Fruit fly (Drosophila melanogaster) Kc167 (cell line): ENCODE data around the gene Crys.

Source experiments
- Myc ChIP-seq: fragments of >200 bp; optimal IDR thresholded peaks from 2 replicates; lab custom pipeline; 2017; ENCODE audit warnings: missing external identifiers
- Sin3A ChIP-seq: fragments of >200 bp; optimal IDR thresholded peaks from 2 replicates; lab custom pipeline; 2018; ENCODE audit warnings: missing external identifiers
- h ChIP-seq: fragments of >200 bp; optimal IDR thresholded peaks from 3 replicates; lab custom pipeline; 2018; ENCODE audit warnings: missing external identifiers
- insv ChIP-seq: fragments of >200 bp; optimal IDR thresholded peaks from 3 replicates; lab custom pipeline; 2018; ENCODE audit warnings: missing external identifiers
- psq ChIP-seq: fragments of >200 bp; optimal IDR thresholded peaks from 2 replicates; lab custom pipeline; 2017; ENCODE audit warnings: missing external identifiers
- ttk ChIP-seq: sonication (Bioruptor generic); optimal IDR thresholded peaks from 2 replicates; lab custom pipeline; 2017; ENCODE audit warnings: missing external identifiers

Crys gene

dm6 chr2L:11947641-11948040 is 3.7 kb downstream of the Crys start, which contains the start of gene CG16964:
TSS of gene CG16964 (plus strand) at chr2L:11947941.
- TF ChIP-seq h (lab: Kevin White, UChicago) = no peak
- no peak for TF ChIP-seq Sin3A
- TF ChIP-seq insv = no peak
- no peak for TF ChIP-seq Myc (lab: Kevin White, UChicago)
- TF ChIP-seq ttk (lab: Kevin White, UChicago) = no peak
- TF ChIP-seq psq (lab: Kevin White, UChicago) = no peak

- TF ChIP-seq insv (no peak), ttk (lab: Kevin White, UChicago) (no peak), Sin3A (no peak), psq (lab: Kevin White, UChicago) (no peak), h (lab: Kevin White, UChicago) (no peak), Myc (lab: Kevin White, UChicago) (no peak)
Observed at dm6 chr2L:11948479-11948878, 4.5 kb downstream of the Crys start.

dm6 chr2L:11949917-11950316 is 6.0 kb downstream of the Crys start:
- TF ChIP-seq Sin3A (no peak), ttk (lab: Kevin White, UChicago) (no peak), Myc (lab: Kevin White, UChicago) (no peak), h (lab: Kevin White, UChicago) (no peak), psq (lab: Kevin White, UChicago) (no peak), insv (no peak)

dm6 chr2L:11955839-11956238 is 11.9 kb downstream of the Crys start:
- no peak for TF ChIP-seq ttk (lab: Kevin White, UChicago)
- no peak for TF ChIP-seq psq (lab: Kevin White, UChicago)
- no peak for TF ChIP-seq Sin3A
- TF ChIP-seq insv = no peak
- TF ChIP-seq h (lab: Kevin White, UChicago) = no peak
- TF ChIP-seq Myc (lab: Kevin White, UChicago) = no peak

- TF ChIP-seq insv (no peak), Myc (lab: Kevin White, UChicago) (no peak), psq (lab: Kevin White, UChicago) (no peak), ttk (lab: Kevin White, UChicago) (no peak), Sin3A (no peak), h (lab: Kevin White, UChicago) (no peak)
Observed at dm6 chr2L:11958729-11959128, 14.8 kb downstream of the Crys start.

- TF ChIP-seq insv (no peak), ttk (lab: Kevin White, UChicago) (no peak), h (lab: Kevin White, UChicago) (no peak), Myc (lab: Kevin White, UChicago) (no peak), psq (lab: Kevin White, UChicago) (no peak), Sin3A (no peak)
Observed at dm6 chr2L:11960909-11961308, 17.0 kb downstream of the Crys start.

dm6 chr2L:11963422-11964322 is 19.7 kb downstream of the Crys start:
- TF ChIP-seq psq (lab: Kevin White, UChicago) (no peak), insv (no peak), h (lab: Kevin White, UChicago) (no peak), Myc (lab: Kevin White, UChicago) (no peak), ttk (lab: Kevin White, UChicago) (no peak), Sin3A (no peak)

dm6 chr2L:11965610-11966594 is 22.0 kb downstream of the Crys start:
- TF ChIP-seq ttk (lab: Kevin White, UChicago) (no peak), h (lab: Kevin White, UChicago) (no peak), Sin3A (no peak), Myc (lab: Kevin White, UChicago) (no peak), psq (lab: Kevin White, UChicago) (no peak), insv (no peak)

- no peak for TF ChIP-seq insv
- TF ChIP-seq ttk (lab: Kevin White, UChicago) = no peak
- no peak for TF ChIP-seq Sin3A
- TF ChIP-seq Myc (lab: Kevin White, UChicago) = no peak
- no peak for TF ChIP-seq psq (lab: Kevin White, UChicago)
- TF ChIP-seq h (lab: Kevin White, UChicago) = no peak
Observed at dm6 chr2L:11968581-11969272, 24.8 kb downstream of the Crys start.

- TF ChIP-seq ttk (lab: Kevin White, UChicago) (no peak), Sin3A (no peak), insv (no peak), psq (lab: Kevin White, UChicago) (no peak), Myc (lab: Kevin White, UChicago) (no peak), h (lab: Kevin White, UChicago) (no peak)
Observed at dm6 chr2L:11969424-11969823, 25.5 kb downstream of the Crys start.

- TF ChIP-seq insv (no peak), ttk (lab: Kevin White, UChicago) (no peak), Sin3A (no peak), psq (lab: Kevin White, UChicago) (no peak), h (lab: Kevin White, UChicago) (no peak), Myc (lab: Kevin White, UChicago) (no peak)
Observed at dm6 chr2L:11970343-11970742, 26.4 kb downstream of the Crys start.
